Fruit fly (Drosophila melanogaster) whole organism, embryonic: ENCODE measurements around the gene RpL7.
A peak's percentile ranks its signal among the peaks of the same experiment; 100 is the strongest.

Experiments used
- ATbp ChIP-seq: fragments of 200-800 bp; sonication (Bioruptor generic); optimal IDR thresholded peaks from 2 replicates; lab custom pipeline; 2017; ENCODE audit warnings: missing biosample characterization, mild to moderate bottlenecking, missing genetic modification characterization, missing genetic modification reagents
- Antp ChIP-seq: fragments of 200-800 bp; sonication (Bioruptor generic); optimal IDR thresholded peaks from 3 replicates; lab custom pipeline; 2016; ENCODE audit warnings: missing biosample characterization, missing genetic modification characterization
- BEAF-32 ChIP-seq: fragments of 200-800 bp; sonication (Bioruptor generic); optimal IDR thresholded peaks from 3 replicates; lab custom pipeline; 2017; ENCODE audit warnings: missing biosample characterization, missing genetic modification characterization, mild to moderate bottlenecking, moderate library complexity, missing genetic modification reagents
- Bteb2 ChIP-seq: fragments of 200-800 bp; sonication (Bioruptor generic); optimal IDR thresholded peaks from 2 replicates; lab custom pipeline; 2016; ENCODE audit warnings: missing biosample characterization, missing genetic modification characterization
- CG10209 ChIP-seq: fragments of 200-800 bp; sonication (Bioruptor generic); optimal IDR thresholded peaks from 3 replicates; lab custom pipeline; 2017; ENCODE audit warnings: missing biosample characterization, mild to moderate bottlenecking, missing genetic modification characterization, missing genetic modification reagents
- CG10274 ChIP-seq: fragments of 200-800 bp; sonication (Bioruptor generic); optimal IDR thresholded peaks from 3 replicates; lab custom pipeline; 2017; ENCODE audit warnings: missing biosample characterization, mild to moderate bottlenecking, missing genetic modification characterization
- CG10462 ChIP-seq: fragments of 200-800 bp; sonication (Bioruptor generic); optimal IDR thresholded peaks from 2 replicates; lab custom pipeline; 2016; ENCODE audit warnings: missing biosample characterization, missing genetic modification characterization
- CG10543 ChIP-seq: fragments of 200-800 bp; sonication (Bioruptor generic); optimal IDR thresholded peaks from 3 replicates; lab custom pipeline; 2017; ENCODE audit warnings: missing biosample characterization, mild to moderate bottlenecking, missing genetic modification characterization, moderate library complexity
- CG11696 ChIP-seq: fragments of 200-800 bp; sonication (Bioruptor generic); IDR thresholded peaks from 2 replicates; pipeline ENCODE4 v1.3.6; 2022; ENCODE audit warnings: missing biosample characterization, missing genetic modification characterization
- CG12071 ChIP-seq: fragments of 200-800 bp; sonication (Bioruptor generic); optimal IDR thresholded peaks from 3 replicates; lab custom pipeline; 2018; ENCODE audit warnings: missing biosample characterization, mild to moderate bottlenecking, missing genetic modification characterization
- CG12155 ChIP-seq: fragments of 200-800 bp; sonication (Bioruptor generic); optimal IDR thresholded peaks from 3 replicates; lab custom pipeline; 2016; ENCODE audit warnings: missing biosample characterization, missing genetic modification characterization
- CG13287 ChIP-seq: fragments of 200-800 bp; sonication (Bioruptor generic); IDR thresholded peaks from 2 replicates; pipeline ENCODE4 v1.3.6; 2022; ENCODE audit warnings: missing biosample characterization, missing genetic modification characterization; ENCODE audit not compliant: partially characterized antibody
- CG2120 ChIP-seq: fragments of 200-800 bp; sonication (Bioruptor generic); optimal IDR thresholded peaks from 3 replicates; lab custom pipeline; 2016; ENCODE audit warnings: missing biosample characterization, missing genetic modification characterization
- CG31224 ChIP-seq: fragments of 200-800 bp; sonication (Bioruptor generic); IDR thresholded peaks from 2 replicates; pipeline ENCODE4 v1.3.6; 2022; ENCODE audit warnings: missing biosample characterization, missing genetic modification characterization
- CG31365 ChIP-seq: fragments of 200-800 bp; sonication (Bioruptor generic); optimal IDR thresholded peaks from 2 replicates; lab custom pipeline; 2018; ENCODE audit warnings: missing biosample characterization, mild to moderate bottlenecking, missing genetic modification characterization
- CG31388 ChIP-seq: fragments of 200-800 bp; sonication (Bioruptor generic); optimal IDR thresholded peaks from 2 replicates; lab custom pipeline; 2016; ENCODE audit warnings: missing biosample characterization, missing genetic modification characterization
- CG32767 ChIP-seq: fragments of 200-800 bp; sonication (Bioruptor generic); IDR thresholded peaks from 2 replicates; pipeline ENCODE4 v1.3.6; 2022; ENCODE audit warnings: missing biosample characterization, missing genetic modification characterization
- CG43689 ChIP-seq: fragments of 200-800 bp; sonication (Bioruptor generic); IDR thresholded peaks from 2 replicates; pipeline ENCODE4 v1.3.6; 2022; ENCODE audit warnings: missing biosample characterization, missing genetic modification characterization
- CG6175 ChIP-seq: fragments of 200-800 bp; sonication (Bioruptor generic); IDR thresholded peaks from 3 replicates; pipeline ENCODE4 v1.3.6; 2022; ENCODE audit warnings: missing biosample characterization, missing genetic modification characterization
- CG8281 ChIP-seq: fragments of 200-800 bp; sonication (Bioruptor generic); optimal IDR thresholded peaks from 2 replicates; lab custom pipeline; 2018; ENCODE audit warnings: missing biosample characterization, mild to moderate bottlenecking, missing genetic modification characterization, moderate library complexity
- CG8944 ChIP-seq: fragments of 200-800 bp; sonication (Bioruptor generic); optimal IDR thresholded peaks from 3 replicates; lab custom pipeline; 2016; ENCODE audit warnings: missing biosample characterization, missing genetic modification characterization
- CG9797 ChIP-seq: fragments of 200-800 bp; sonication (Bioruptor generic); optimal IDR thresholded peaks from 3 replicates; lab custom pipeline; 2018; ENCODE audit warnings: missing biosample characterization, mild to moderate bottlenecking, missing genetic modification characterization
- CG9817 ChIP-seq: fragments of 200-800 bp; sonication (Bioruptor generic); optimal IDR thresholded peaks from 2 replicates; lab custom pipeline; 2018; ENCODE audit warnings: missing biosample characterization, mild to moderate bottlenecking, missing genetic modification characterization, moderate library complexity
- CrebB ChIP-seq: fragments of 200-800 bp; sonication (Bioruptor generic); optimal IDR thresholded peaks from 3 replicates; lab custom pipeline; 2018; ENCODE audit warnings: missing biosample characterization, mild to moderate bottlenecking, missing genetic modification characterization
- Dek ChIP-seq: fragments of 200-800 bp; sonication (Bioruptor generic); optimal IDR thresholded peaks from 3 replicates; lab custom pipeline; 2019; ENCODE audit warnings: missing biosample characterization, mild to moderate bottlenecking, missing genetic modification characterization, moderate library complexity
- Dll ChIP-seq: fragments of 200-800 bp; sonication (Bioruptor generic); IDR thresholded peaks from 4 replicates; pipeline ENCODE4 v1.3.6; 2022; ENCODE audit warnings: missing biosample characterization, missing genetic modification characterization; ENCODE audit not compliant: partially characterized antibody
- Fer2 ChIP-seq: fragments of 200-800 bp; sonication (Bioruptor generic); optimal IDR thresholded peaks from 2 replicates; lab custom pipeline; 2018; ENCODE audit warnings: missing biosample characterization, mild to moderate bottlenecking, missing genetic modification characterization, moderate library complexity
- Gsc ChIP-seq: fragments of 200-800 bp; sonication (Bioruptor generic); IDR thresholded peaks from 2 replicates; pipeline ENCODE4 v1.3.6; 2022; ENCODE audit warnings: missing biosample characterization, missing genetic modification characterization
- HLH4C ChIP-seq: fragments of 200-800 bp; sonication (Bioruptor generic); IDR thresholded peaks from 3 replicates; pipeline ENCODE4 v1.3.6; 2022; ENCODE audit warnings: missing biosample characterization, missing genetic modification characterization; ENCODE audit not compliant: partially characterized antibody
- Hmr ChIP-seq: fragments of 200-800 bp; sonication (Bioruptor generic); optimal IDR thresholded peaks from 3 replicates; lab custom pipeline; 2017; ENCODE audit warnings: mild to moderate bottlenecking, missing biosample characterization, missing genetic modification reagents, missing genetic modification characterization
- NC2β ChIP-seq: fragments of 200-800 bp; sonication (Bioruptor generic); optimal IDR thresholded peaks from 2 replicates; lab custom pipeline; 2016; ENCODE audit warnings: missing biosample characterization, missing genetic modification characterization
- Pdp1 ChIP-seq, 2 experiments: fragments of 200-800 bp; sonication (Bioruptor generic); optimal IDR thresholded peaks; 3 replicates each; lab custom pipeline; 2016; ENCODE audit warnings: missing biosample characterization in 2 of 2, missing genetic modification characterization in 2 of 2, mild to moderate bottlenecking in 1 of 2, moderate library complexity in 1 of 2
- Sry-δ ChIP-seq: fragments of 200-800 bp; sonication (Bioruptor generic); optimal IDR thresholded peaks from 2 replicates; lab custom pipeline; 2016; ENCODE audit warnings: missing biosample characterization, missing genetic modification characterization
- Trl ChIP-seq, 3 experiments: fragments of >200 bp in 2 of 3; fragments of 200-800 bp in 1 of 3; sonication (Bioruptor generic) in 1 of 3; optimal IDR thresholded peaks; 2 replicates in 1 of 3; 3 replicates in 2 of 3; lab custom pipeline; 2016 to 2017; ENCODE audit warnings: missing biosample characterization in 1 of 3, missing genetic modification characterization in 1 of 3
- ac ChIP-seq: fragments of 200-800 bp; sonication (Bioruptor generic); optimal IDR thresholded peaks from 3 replicates; lab custom pipeline; 2017; ENCODE audit warnings: missing biosample characterization, mild to moderate bottlenecking, missing genetic modification characterization
- amos ChIP-seq: fragments of 200-800 bp; sonication (Bioruptor generic); IDR thresholded peaks from 2 replicates; pipeline ENCODE4 v1.3.6; 2022; ENCODE audit warnings: missing biosample characterization, missing genetic modification characterization; ENCODE audit not compliant: partially characterized antibody
- ash1 ChIP-seq: fragments of 200-800 bp; sonication (Bioruptor generic); optimal IDR thresholded peaks from 2 replicates; lab custom pipeline; 2018; ENCODE audit warnings: missing biosample characterization, mild to moderate bottlenecking, missing genetic modification characterization
- bcd ChIP-seq: fragments of 200-800 bp; sonication (Bioruptor generic); optimal IDR thresholded peaks from 2 replicates; lab custom pipeline; 2017; ENCODE audit warnings: missing biosample characterization, mild to moderate bottlenecking, missing genetic modification characterization
- cato ChIP-seq: fragments of 200-800 bp; sonication (Bioruptor generic); optimal IDR thresholded peaks from 2 replicates; lab custom pipeline; 2016; ENCODE audit warnings: missing biosample characterization, missing genetic modification characterization, borderline replicate concordance
- chif ChIP-seq, 2 experiments: fragments of 200-800 bp; sonication (Bioruptor generic); optimal IDR thresholded peaks; 3 replicates each; lab custom pipeline; 2016; ENCODE audit warnings: missing biosample characterization in 2 of 2, missing genetic modification characterization in 2 of 2
- crc ChIP-seq: fragments of 200-800 bp; sonication (Bioruptor generic); optimal IDR thresholded peaks from 2 replicates; lab custom pipeline; 2016; ENCODE audit warnings: missing biosample characterization, missing genetic modification characterization
- emc ChIP-seq: fragments of 200-800 bp; sonication (Bioruptor generic); optimal IDR thresholded peaks from 2 replicates; lab custom pipeline; 2016; ENCODE audit warnings: missing biosample characterization, missing genetic modification characterization
- ems ChIP-seq: fragments of 200-800 bp; sonication (Bioruptor generic); optimal IDR thresholded peaks from 3 replicates; lab custom pipeline; 2016; ENCODE audit warnings: missing biosample characterization, missing genetic modification characterization
- gcm2 ChIP-seq: fragments of 200-800 bp; sonication (Bioruptor generic); optimal IDR thresholded peaks from 2 replicates; lab custom pipeline; 2016; ENCODE audit warnings: missing biosample characterization, missing genetic modification characterization
- lola ChIP-seq, 3 experiments: fragments of >200 bp in 2 of 3; fragments of 200-800 bp in 1 of 3; sonication (Bioruptor generic) in 1 of 3; optimal IDR thresholded peaks; 2 replicates each; lab custom pipeline; 2017 to 2019; ENCODE audit warnings: missing biosample characterization in 3 of 3, missing genetic modification characterization in 3 of 3, mild to moderate bottlenecking in 1 of 3, moderate library complexity in 1 of 3
- row ChIP-seq: fragments of 200-800 bp; sonication (Bioruptor generic); IDR thresholded peaks from 3 replicates; pipeline ENCODE4 v1.3.6; 2022; ENCODE audit warnings: missing biosample characterization, missing genetic modification characterization
- tll ChIP-seq, 2 experiments: fragments of 200-800 bp in 1 of 2; fragments of >200 bp in 1 of 2; sonication (Bioruptor generic) in 1 of 2; optimal IDR thresholded peaks; 2 replicates each; lab custom pipeline; 2017 to 2019; ENCODE audit warnings: missing biosample characterization in 2 of 2, missing genetic modification characterization in 2 of 2, mild to moderate bottlenecking in 1 of 2, moderate library complexity in 1 of 2
- yki ChIP-seq: fragments of >200 bp; optimal IDR thresholded peaks from 3 replicates; lab custom pipeline; 2018
- z ChIP-seq: fragments of 200-800 bp; sonication (Bioruptor generic); IDR thresholded peaks from 3 replicates; pipeline ENCODE4 v1.3.6; 2022; ENCODE audit warnings: missing biosample characterization, missing genetic modification characterization

Gene RpL7

DNA sequence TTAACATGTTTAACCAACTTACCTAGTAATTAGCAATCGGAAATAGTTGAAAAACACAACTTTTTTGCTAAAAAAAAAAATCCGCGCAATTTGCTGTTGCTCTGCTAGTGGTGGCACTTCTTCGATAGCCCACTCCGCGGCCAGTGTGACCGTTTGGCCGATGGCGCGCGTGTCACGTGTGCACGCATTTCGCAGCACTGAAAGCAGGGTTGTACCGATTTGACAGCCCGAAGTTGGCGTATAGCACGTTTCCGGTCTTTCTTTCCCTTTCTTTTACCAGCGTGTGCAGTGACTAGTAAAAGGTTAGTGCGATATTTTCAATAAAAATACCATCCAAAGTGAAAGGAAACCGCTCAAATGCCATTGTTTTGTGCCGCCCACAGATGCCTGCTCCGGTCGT is at the start of gene RpL7, which contains the start of gene Ripalpha:
Gene RpL7 (plus strand): TSS at position 158 of the 400 bp plus-strand sequence.
Gene Ripalpha (minus strand): TSS at position 128 of the 400 bp plus-strand sequence.
- TF ChIP-seq ATbp (GFP tag; lab: Kevin White, UChicago) (peak; percentile 98), CG9817 (tag; lab: Kevin White, UChicago) (peak; percentile 97), emc (peak; percentile 98), BEAF-32 (GFP tag; lab: Kevin White, UChicago) (peak; percentile 98), CG31365 (peak; percentile 89), amos (GFP tag; lab: Robert Waterston, UW) (peak; percentile 98), CG2120 (peak; percentile 96), lola (GFP tag; optimal IDR thresholded peaks at IDR 0.05; lab: Kevin White, UChicago) (peak in 1 of 3 experiments; percentile 78), NC2β (GFP tag; lab: Kevin White, UChicago) (peak; percentile 100), CG11696 (GFP tag; lab: Robert Waterston, UW) (peak; percentile 83), Bteb2 (GFP tag; lab: Kevin White, UChicago) (peak; percentile 97), Fer2 (peak; percentile 95), chif (GFP tag; optimal IDR thresholded peaks at IDR 0.05; lab: Kevin White, UChicago) (peak; percentile 96 to 99), Trl (optimal IDR thresholded peaks at IDR 0.05; lab: Kevin White, UChicago) (no peak), Trl (GFP tag; optimal IDR thresholded peaks at IDR 0.05; lab: Kevin White, UChicago) (peak; percentile 99), Antp (GFP tag; lab: Kevin White, UChicago) (peak; percentile 92), CG9797 (GFP tag; lab: Kevin White, UChicago) (peak; percentile 99), CG12155 (GFP tag; lab: Kevin White, UChicago) (peak; percentile 96), CG31388 (GFP tag; lab: Kevin White, UChicago) (peak; percentile 81), CG10209 (GFP tag; lab: Kevin White, UChicago) (peak; percentile 99), HLH4C (GFP tag; lab: Robert Waterston, UW) (peak; percentile 79), CG31224 (GFP tag; lab: Robert Waterston, UW) (peak; percentile 93), Gsc (no peak), ems (GFP tag; lab: Kevin White, UChicago) (peak; percentile 95), CrebB (tag; lab: Kevin White, UChicago) (peak; percentile 98), CG12071 (GFP tag; lab: Kevin White, UChicago) (peak; percentile 98), Hmr (GFP tag; lab: Kevin White, UChicago) (peak; percentile 100), CG10462 (peak; percentile 94), CG8944 (GFP tag; lab: Kevin White, UChicago) (peak; percentile 98), Dll (GFP tag; lab: Robert Waterston, UW) (peak; percentile 83), CG32767 (GFP tag; lab: Robert Waterston, UW) (peak; percentile 77), CG10274 (GFP tag; lab: Kevin White, UChicago) (peak; percentile 95), cato (GFP tag; lab: Kevin White, UChicago) (peak; percentile 95), row (GFP tag; lab: Robert Waterston, UW) (peak; percentile 83), ash1 (GFP tag; lab: Kevin White, UChicago) (peak; percentile 100), gcm2 (GFP tag; lab: Kevin White, UChicago) (peak; percentile 98), CG8281 (tag; lab: Kevin White, UChicago) (peak; percentile 82), CG13287 (GFP tag; lab: Robert Waterston, UW) (peak; percentile 93), Sry-δ (peak; percentile 99), CG6175 (peak; percentile 97; the same call in 2 of the 3 replicates), crc (peak; percentile 96), bcd (peak; percentile 100), z (peak; percentile 75; the same call in 2 of the 3 replicates), ac (GFP tag; lab: Kevin White, UChicago) (peak; percentile 96), tll (GFP tag; optimal IDR thresholded peaks at IDR 0.05; lab: Kevin White, UChicago) (peak in 1 of 2 experiments; percentile 72), Dek (tag; lab: Kevin White, UChicago) (peak; percentile 95), yki (no peak), CG43689 (no peak; the same call in 1 of the 2 replicates), Pdp1 (GFP tag; optimal IDR thresholded peaks at IDR 0.05; lab: Kevin White, UChicago) (peak; percentile 96 to 97), CG10543 (GFP tag; lab: Kevin White, UChicago) (peak; percentile 99)
